ENCODE assay signal across 5 fruit fly cellular contexts in genomic region chr2L:1433732-1434131, dm6.
TF ChIP-seq lines count a peak whose summit lies in the region.

No protein-coding gene starts in this region.

- peak; percentile 67 for TF ChIP-seq CTCF in whole organism, embryonic (GFP tag; optimal IDR thresholded peaks at IDR 0.05; lab: Kevin White, UChicago)

TF ChIP-seq in whole organism, adult, 20 proteins besides CTCF, POLR2A, EP300 and RAD21:
- no peak for TF ChIP-seq pad (GFP tag; optimal IDR thresholded peaks at IDR 0.05; lab: Kevin White, UChicago)
- no peak for TF ChIP-seq CG11617 (GFP tag; optimal IDR thresholded peaks at IDR 0.05; lab: Kevin White, UChicago)
- TF ChIP-seq CG5204 (GFP tag; optimal IDR thresholded peaks at IDR 0.05; lab: Kevin White, UChicago): peak; percentile 5
- TF ChIP-seq ovo (GFP tag; optimal IDR thresholded peaks at IDR 0.05; lab: Kevin White, UChicago): no peak
- no peak for TF ChIP-seq cnc (optimal IDR thresholded peaks at IDR 0.05; lab: Kevin White, UChicago)
- TF ChIP-seq tj (GFP tag; optimal IDR thresholded peaks at IDR 0.05; lab: Kevin White, UChicago): no peak
- TF ChIP-seq bab1 (GFP tag; optimal IDR thresholded peaks at IDR 0.05; lab: Kevin White, UChicago): no peak
- TF ChIP-seq Clk (GFP tag; optimal IDR thresholded peaks at IDR 0.05; lab: Kevin White, UChicago): no peak
- TF ChIP-seq CG14711 (tag; optimal IDR thresholded peaks at IDR 0.05; lab: Kevin White, UChicago): no peak

TF ChIP-seq in whole organism, embryonic, 481 proteins besides CTCF, POLR2A, EP300 and RAD21 (continues in another document):
- no peak for TF ChIP-seq pan (optimal IDR thresholded peaks at IDR 0.05; lab: Kevin White, UChicago)
- TF ChIP-seq pan (GFP tag; optimal IDR thresholded peaks at IDR 0.05 in 1 of 2, IDR thresholded peaks at IDR 0.05 in 1 of 2): peak in 1 of 2 experiments; percentile 96
- TF ChIP-seq CG1233 (GFP tag; optimal IDR thresholded peaks at IDR 0.05; lab: Kevin White, UChicago): peak; percentile 89
- peak; percentile 81 for TF ChIP-seq tio (GFP tag; optimal IDR thresholded peaks at IDR 0.05; lab: Kevin White, UChicago)
- no peak for TF ChIP-seq Dp (GFP tag; optimal IDR thresholded peaks at IDR 0.05; lab: Kevin White, UChicago)
- TF ChIP-seq trh (GFP tag; optimal IDR thresholded peaks at IDR 0.05; lab: Kevin White, UChicago): peak; percentile 87
- peak; percentile 71 for TF ChIP-seq salm (tag; optimal IDR thresholded peaks at IDR 0.05; lab: Kevin White, UChicago)
- TF ChIP-seq exex (tag; optimal IDR thresholded peaks at IDR 0.05; lab: Kevin White, UChicago): peak; percentile 33
- TF ChIP-seq dysf (GFP tag; IDR thresholded peaks at IDR 0.05; lab: Robert Waterston, UW): no peak
- peak; percentile 59 for TF ChIP-seq tin (GFP tag; optimal IDR thresholded peaks at IDR 0.05; lab: Kevin White, UChicago)
- peak; percentile 37; the same call in 1 of the 2 replicates for TF ChIP-seq vvl (GFP tag; IDR thresholded peaks at IDR 0.05; lab: Robert Waterston, UW)
- TF ChIP-seq ind (GFP tag; optimal IDR thresholded peaks at IDR 0.05; lab: Kevin White, UChicago): peak; percentile 97
- no peak for TF ChIP-seq usp (GFP tag; optimal IDR thresholded peaks at IDR 0.05; lab: Kevin White, UChicago)
- TF ChIP-seq gt (GFP tag; IDR thresholded peaks at IDR 0.05; lab: Robert Waterston, UW): peak; percentile 88
- TF ChIP-seq CHES-1-like (GFP tag; optimal IDR thresholded peaks at IDR 0.05; lab: Kevin White, UChicago): peak; percentile 89
- no peak for TF ChIP-seq Neu2 (GFP tag; optimal IDR thresholded peaks at IDR 0.05; lab: Kevin White, UChicago; ENCODE audit: borderline replicate concordance)
- TF ChIP-seq CG5180 (GFP tag; optimal IDR thresholded peaks at IDR 0.05; lab: Kevin White, UChicago): peak; percentile 87
- peak; percentile 91 for TF ChIP-seq nerfin-1 (tag; optimal IDR thresholded peaks at IDR 0.05; lab: Kevin White, UChicago)
- no peak for TF ChIP-seq CG1832 (GFP tag; optimal IDR thresholded peaks at IDR 0.05; lab: Kevin White, UChicago)
- TF ChIP-seq Awh (GFP tag; IDR thresholded peaks at IDR 0.05; lab: Robert Waterston, UW): peak; percentile 93

TF ChIP-seq in whole organism, prepupa, 60 proteins besides CTCF, POLR2A, EP300 and RAD21 (continues in another document):
- TF ChIP-seq eg (GFP tag; IDR thresholded peaks at IDR 0.05; lab: Robert Waterston, UW): peak; percentile 82
- no peak for TF ChIP-seq CG9139 (GFP tag; optimal IDR thresholded peaks at IDR 0.05; lab: Kevin White, UChicago)
- peak; percentile 58 for TF ChIP-seq svp (GFP tag; lab: Kevin White, UChicago)
- peak; percentile 82 for TF ChIP-seq Sox102F (GFP tag; optimal IDR thresholded peaks at IDR 0.05; lab: Kevin White, UChicago)
- TF ChIP-seq dac (GFP tag; optimal IDR thresholded peaks at IDR 0.05; lab: Kevin White, UChicago): peak; percentile 65
- TF ChIP-seq vri (GFP tag; optimal IDR thresholded peaks at IDR 0.05; lab: Kevin White, UChicago): peak; percentile 68
- peak; percentile 84 for TF ChIP-seq Sox14 (GFP tag; optimal IDR thresholded peaks at IDR 0.05; lab: Kevin White, UChicago)
- TF ChIP-seq OdsH (GFP tag; optimal IDR thresholded peaks at IDR 0.05; lab: Kevin White, UChicago): peak; percentile 91
- TF ChIP-seq CG10669 (GFP tag; optimal IDR thresholded peaks at IDR 0.05; lab: Kevin White, UChicago): peak; percentile 91
- peak; percentile 56 for TF ChIP-seq net (GFP tag; optimal IDR thresholded peaks at IDR 0.05; lab: Kevin White, UChicago)
- TF ChIP-seq CG10631 (GFP tag; optimal IDR thresholded peaks at IDR 0.05; lab: Kevin White, UChicago): peak; percentile 68
- no peak for TF ChIP-seq Ets96B (tag; optimal IDR thresholded peaks at IDR 0.05; lab: Kevin White, UChicago)
- peak; percentile 86 for TF ChIP-seq CG6808 (GFP tag; optimal IDR thresholded peaks at IDR 0.05; lab: Kevin White, UChicago)
- peak; percentile 86 for TF ChIP-seq Ets21C (GFP tag; optimal IDR thresholded peaks at IDR 0.05; lab: Kevin White, UChicago)
- peak; percentile 63 for TF ChIP-seq CG6276 (GFP tag; optimal IDR thresholded peaks at IDR 0.05; lab: Kevin White, UChicago)
- TF ChIP-seq CG7368 (GFP tag; optimal IDR thresholded peaks at IDR 0.05; lab: Kevin White, UChicago): peak; percentile 90
- TF ChIP-seq pdm3 (GFP tag; optimal IDR thresholded peaks at IDR 0.05; lab: Kevin White, UChicago): peak; percentile 87
- no peak for TF ChIP-seq CG8632 (GFP tag; optimal IDR thresholded peaks at IDR 0.05; lab: Kevin White, UChicago)
- no peak for TF ChIP-seq achi (GFP tag; optimal IDR thresholded peaks at IDR 0.05; lab: Kevin White, UChicago)
- no peak for TF ChIP-seq dsx (GFP tag; optimal IDR thresholded peaks at IDR 0.05; lab: Kevin White, UChicago; ENCODE audit: poor library complexity, severe bottlenecking)
- TF ChIP-seq Eip75B (GFP tag; optimal IDR thresholded peaks at IDR 0.05; lab: Kevin White, UChicago): peak; percentile 91
- no peak for TF ChIP-seq acj6 (GFP tag; optimal IDR thresholded peaks at IDR 0.05; lab: Kevin White, UChicago)

TF ChIP-seq in whole organism, pupa, 21 proteins besides CTCF, POLR2A, EP300 and RAD21:
- peak; percentile 80 for TF ChIP-seq Snoo (tag; optimal IDR thresholded peaks at IDR 0.05; lab: Kevin White, UChicago)
- peak; percentile 72 for TF ChIP-seq gl (tag; optimal IDR thresholded peaks at IDR 0.05; lab: Kevin White, UChicago)
- TF ChIP-seq Pif1A (GFP tag; optimal IDR thresholded peaks at IDR 0.05; lab: Kevin White, UChicago): no peak
- peak; percentile 84 for TF ChIP-seq Ets98B (GFP tag; IDR thresholded peaks at IDR 0.05; lab: Robert Waterston, UW)
- TF ChIP-seq fd96Ca (GFP tag; IDR thresholded peaks at IDR 0.05; lab: Robert Waterston, UW): peak; percentile 91
- TF ChIP-seq CG34367 (tag; optimal IDR thresholded peaks at IDR 0.05; lab: Kevin White, UChicago): no peak
- peak; percentile 76 for TF ChIP-seq rn (GFP tag; IDR thresholded peaks at IDR 0.05; lab: Robert Waterston, UW)
- TF ChIP-seq CG8301 (tag; optimal IDR thresholded peaks at IDR 0.05; lab: Kevin White, UChicago): peak; percentile 77
- TF ChIP-seq CG32121 (GFP tag; IDR thresholded peaks at IDR 0.05; lab: Robert Waterston, UW): peak; percentile 70; the same call in 1 of the 2 replicates
- TF ChIP-seq CG15710 (tag; optimal IDR thresholded peaks at IDR 0.05; lab: Kevin White, UChicago): peak; percentile 89
- no peak for TF ChIP-seq CG12605 (GFP tag; IDR thresholded peaks at IDR 0.05; lab: Robert Waterston, UW)
- TF ChIP-seq CG9948 (tag; optimal IDR thresholded peaks at IDR 0.05; lab: Kevin White, UChicago): peak; percentile 85
- TF ChIP-seq CG10348 (GFP tag; IDR thresholded peaks at IDR 0.05; lab: Robert Waterston, UW): no peak
- peak; percentile 95 for TF ChIP-seq CG4496 (GFP tag; IDR thresholded peaks at IDR 0.05; lab: Robert Waterston, UW)
- peak; percentile 83 for TF ChIP-seq CG14655 (GFP tag; optimal IDR thresholded peaks at IDR 0.05; lab: Kevin White, UChicago)
- TF ChIP-seq CG8159 (tag; optimal IDR thresholded peaks at IDR 0.05; lab: Kevin White, UChicago): peak; percentile 90
- TF ChIP-seq CG13204 (GFP tag; optimal IDR thresholded peaks at IDR 0.05; lab: Kevin White, UChicago): no peak
- peak; percentile 87 for TF ChIP-seq CG17806 (tag; optimal IDR thresholded peaks at IDR 0.05; lab: Kevin White, UChicago)
- TF ChIP-seq D1 (tag; optimal IDR thresholded peaks at IDR 0.05; lab: Kevin White, UChicago): no peak
- no peak for TF ChIP-seq Pif1B (GFP tag; optimal IDR thresholded peaks at IDR 0.05; lab: Kevin White, UChicago)
- no peak for TF ChIP-seq EcR (GFP tag; optimal IDR thresholded peaks at IDR 0.05; lab: Kevin White, UChicago)

TF ChIP-seq in whole organism, wandering third instar larva, 38 proteins besides CTCF, POLR2A, EP300 and RAD21:
- TF ChIP-seq Sp1 (GFP tag; optimal IDR thresholded peaks at IDR 0.05; lab: Kevin White, UChicago) (peak; percentile 71), GATAd (GFP tag; optimal IDR thresholded peaks at IDR 0.05; lab: Kevin White, UChicago) (peak; percentile 3), CG9705 (GFP tag; optimal IDR thresholded peaks at IDR 0.05; lab: Kevin White, UChicago) (peak; percentile 49), Abd-B (GFP tag; optimal IDR thresholded peaks at IDR 0.05; lab: Kevin White, UChicago) (no peak), Hnf4 (GFP tag; optimal IDR thresholded peaks at IDR 0.05; lab: Kevin White, UChicago) (peak; percentile 73), dmrt93B (GFP tag; optimal IDR thresholded peaks at IDR 0.05; lab: Kevin White, UChicago) (peak; percentile 76), br (GFP tag; optimal IDR thresholded peaks at IDR 0.05; lab: Kevin White, UChicago) (peak; percentile 81), Jra (GFP tag; optimal IDR thresholded peaks at IDR 0.05; lab: Kevin White, UChicago) (peak; percentile 44), fru (GFP tag; optimal IDR thresholded peaks at IDR 0.05; lab: Kevin White, UChicago) (peak; percentile 89), HLH106 (tag; optimal IDR thresholded peaks at IDR 0.05; lab: Kevin White, UChicago) (peak; percentile 83), psq (GFP tag; optimal IDR thresholded peaks at IDR 0.05; lab: Kevin White, UChicago) (peak; percentile 73), OdsH (GFP tag; optimal IDR thresholded peaks at IDR 0.05; lab: Kevin White, UChicago) (peak; percentile 76), foxo (GFP tag; optimal IDR thresholded peaks at IDR 0.05; lab: Kevin White, UChicago) (no peak), Mio (GFP tag; optimal IDR thresholded peaks at IDR 0.05; lab: Kevin White, UChicago) (peak; percentile 51), ey (GFP tag; optimal IDR thresholded peaks at IDR 0.05; lab: Kevin White, UChicago) (no peak)
TF ChIP-seq in whole organism, wandering third instar larva: peak in this region for 12.
